Worm (Caenorhabditis elegans): Measurements from ENCODE around the gene fbxa-56.

ce11 chrIII:901600-902250, 36.1 kb downstream of the fbxa-56 start:
- TF ChIP-seq him-1 (tag; optimal IDR thresholded peaks at IDR 0.05) (no peak), dao-5 (tag; optimal IDR thresholded peaks at IDR 0.05) (no peak), W03F9.2 (tag; optimal IDR thresholded peaks at IDR 0.05) (no peak)
